Worm (Caenorhabditis elegans): Measurements from ENCODE around the gene cwf-19L2.

The cwf-19L2 gene

DNA sequence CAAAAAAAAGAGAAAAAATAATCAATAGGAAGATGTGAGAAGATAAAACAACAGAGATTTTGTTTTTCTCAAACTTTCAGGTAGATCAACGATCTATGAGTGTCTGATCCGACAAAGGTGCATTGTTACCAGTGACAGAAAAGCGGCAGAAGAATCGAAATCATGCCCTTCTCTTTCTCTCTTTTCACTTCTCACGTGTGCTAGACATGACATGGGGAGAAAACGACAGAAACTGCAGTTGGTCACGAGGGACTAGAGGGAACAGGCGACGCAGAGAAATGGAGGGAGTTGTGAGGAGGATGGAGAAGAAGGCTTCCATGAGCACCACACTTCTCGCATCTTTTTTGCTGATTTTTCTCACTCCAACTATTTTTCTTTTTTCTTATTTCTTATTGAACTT is 41.8 kb downstream of the cwf-19L2 start, which contains the start of gene F56C9.10 (continued):
- TF ChIP-seq sea-2 (GFP tag; IDR thresholded peaks at IDR 0.05) (no peak), chd-7 (tag; optimal IDR thresholded peaks at IDR 0.05) (peak; percentile 82), hmg-1.2 (GFP tag; IDR thresholded peaks at IDR 0.05) (peak; percentile 50; the same call in 1 of the 2 replicates), nhr-120 (GFP tag; IDR thresholded peaks at IDR 0.05) (no peak), akir-1 (GFP tag; optimal IDR thresholded peaks at IDR 0.05) (no peak), Y53F4B.3 (GFP tag; IDR thresholded peaks at IDR 0.05) (no peak), ceh-58 (GFP tag; IDR thresholded peaks at IDR 0.05) (no peak), ama-1 (optimal IDR thresholded peaks at IDR 0.05) (no peak), ama-1 (GFP tag; optimal IDR thresholded peaks at IDR 0.05) (no peak), tbp1 (GFP tag; optimal IDR thresholded peaks at IDR 0.05) (peak; percentile 58), cebp-1 (GFP tag; IDR thresholded peaks at IDR 0.05) (peak; percentile 78), cebp-1 (tag; optimal IDR thresholded peaks at IDR 0.05) (peak; percentile 86), F49E8.2 (tag; optimal IDR thresholded peaks at IDR 0.05; ENCODE audit: insufficient read depth) (no peak), attf-3 (GFP tag; conservative IDR thresholded peaks at IDR 0.05) (no peak), attf-5 (GFP tag; optimal IDR thresholded peaks at IDR 0.05) (peak; percentile 86), nhr-90 (tag; optimal IDR thresholded peaks at IDR 0.05) (peak; percentile 47), hlh-12 (tag; optimal IDR thresholded peaks at IDR 0.05) (no peak), Y56A3A.18 (GFP tag; IDR thresholded peaks at IDR 0.05) (no peak), lsy-27 (tag; optimal IDR thresholded peaks at IDR 0.05; ENCODE audit: borderline replicate concordance, insufficient read depth) (no peak), ceh-40 (GFP tag; IDR thresholded peaks at IDR 0.05) (no peak), repo-1 (tag; optimal IDR thresholded peaks at IDR 0.05) (peak; percentile 64), madf-10 (tag; optimal IDR thresholded peaks at IDR 0.05) (peak; percentile 77), F33H1.4 (GFP tag; IDR thresholded peaks at IDR 0.05) (peak; percentile 41), snpc-1.1 (tag; optimal IDR thresholded peaks at IDR 0.05; ENCODE audit: insufficient read depth) (no peak), madf-6 (GFP tag; IDR thresholded peaks at IDR 0.05) (no peak), nhr-179 (tag; optimal IDR thresholded peaks at IDR 0.05) (no peak), hsf-1 (GFP tag; IDR thresholded peaks at IDR 0.05) (no peak), bed-2 (GFP tag; IDR thresholded peaks at IDR 0.05) (no peak), pbrm-1 (GFP tag; IDR thresholded peaks at IDR 0.05) (peak; percentile 79), hmg-20 (GFP tag; IDR thresholded peaks at IDR 0.05) (0 out of 2 replicates have a peak, but pooled peaks have one; percentile 5), nfya-2 (GFP tag; IDR thresholded peaks at IDR 0.05) (no peak)

DNA sequence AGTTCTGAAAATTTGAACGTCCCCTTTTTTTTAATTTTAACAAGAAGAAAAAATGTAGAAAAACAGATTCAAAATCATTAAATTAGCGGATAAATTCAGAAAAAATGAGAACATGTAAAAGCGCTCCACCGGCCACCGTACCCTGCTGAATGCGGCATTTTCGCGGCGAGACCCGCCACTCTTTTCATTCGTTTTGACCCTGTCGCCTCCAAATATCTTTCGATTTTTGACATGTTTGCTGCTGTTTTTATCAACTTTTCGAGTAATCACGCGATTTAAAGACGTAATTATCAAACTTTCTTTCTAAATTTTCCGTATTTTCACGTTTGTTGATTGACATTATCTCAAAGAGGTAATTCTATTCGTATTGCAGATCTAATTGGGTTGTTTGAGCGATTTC is 42.8 kb downstream of the cwf-19L2 start, which contains the start of gene gsp-2:
Gene gsp-2, plus strand, starts transcription at position 374 of the 400 bp plus-strand sequence.
- TF ChIP-seq F23B12.7 (tag; optimal IDR thresholded peaks at IDR 0.05; ENCODE audit: insufficient read depth), result peak; percentile 71
- TF ChIP-seq T26A5.8 (tag; optimal IDR thresholded peaks at IDR 0.05), result no peak
- peak; percentile 5 for TF ChIP-seq tlf-1 (GFP tag; optimal IDR thresholded peaks at IDR 0.05)
- no peak for TF ChIP-seq ztf-6 (GFP tag; IDR thresholded peaks at IDR 0.05)
- TF ChIP-seq madf-10 (tag; optimal IDR thresholded peaks at IDR 0.05), result no peak
- no peak for TF ChIP-seq Y53F4B.3 (GFP tag; IDR thresholded peaks at IDR 0.05)
- no peak for TF ChIP-seq ceh-58 (GFP tag; IDR thresholded peaks at IDR 0.05)
- peak; percentile 84 for TF ChIP-seq mcd-1 (GFP tag; IDR thresholded peaks at IDR 0.05)
- peak; percentile 47 for TF ChIP-seq ztf-18 (tag; optimal IDR thresholded peaks at IDR 0.05)
- TF ChIP-seq nhr-120 (GFP tag; IDR thresholded peaks at IDR 0.05), result no peak
- TF ChIP-seq C17E4.6 (GFP tag; IDR thresholded peaks at IDR 0.05), result no peak
- TF ChIP-seq nfya-2 (GFP tag; IDR thresholded peaks at IDR 0.05), result no peak
- no peak for TF ChIP-seq somi-1 (GFP tag; optimal IDR thresholded peaks at IDR 0.05)
- no peak for TF ChIP-seq lin-35 (GFP tag; optimal IDR thresholded peaks at IDR 0.05)
- TF ChIP-seq F57C9.4 (tag; optimal IDR thresholded peaks at IDR 0.05), result no peak
- no peak for TF ChIP-seq ZK185.1 (tag; optimal IDR thresholded peaks at IDR 0.05; ENCODE audit: poor library complexity, severe bottlenecking)
- TF ChIP-seq ets-4 (GFP tag; optimal IDR thresholded peaks at IDR 0.05), result no peak
- TF ChIP-seq nhr-90 (tag; optimal IDR thresholded peaks at IDR 0.05), result peak; percentile 25
- TF ChIP-seq cebp-1 (GFP tag; IDR thresholded peaks at IDR 0.05), result no peak
- peak; percentile 69 for TF ChIP-seq cebp-1 (tag; optimal IDR thresholded peaks at IDR 0.05)
- TF ChIP-seq K12H6.12 (tag; optimal IDR thresholded peaks at IDR 0.05), result no peak
- no peak for TF ChIP-seq F37B4.10 (GFP tag; IDR thresholded peaks at IDR 0.05)
- no peak for TF ChIP-seq F39B2.1 (GFP tag; IDR thresholded peaks at IDR 0.05)
- TF ChIP-seq rcor-1 (GFP tag; IDR thresholded peaks at IDR 0.05), result no peak
- no peak; the same call in 1 of the 2 replicates for TF ChIP-seq pbrm-1 (GFP tag; IDR thresholded peaks at IDR 0.05)
- no peak for TF ChIP-seq ztf-22 (GFP tag; optimal IDR thresholded peaks at IDR 0.05)
- no peak for TF ChIP-seq C06A6.2 (GFP tag; conservative IDR thresholded peaks at IDR 0.05)

Data from whole organism, young adult.